Fruit fly (Drosophila melanogaster) whole organism, adult: ENCODE data around the gene wb.

Experiments used
- CG11617 ChIP-seq: fragments of 200-800 bp; sonication (Bioruptor generic); optimal IDR thresholded peaks from 2 replicates; lab custom pipeline; 2017; ENCODE audit warnings: mild to moderate bottlenecking, missing biosample characterization, missing genetic modification reagents, missing genetic modification characterization
- CG33017 ChIP-seq: fragments of 200-800 bp; sonication (Bioruptor generic); optimal IDR thresholded peaks from 2 replicates; lab custom pipeline; 2018; ENCODE audit warnings: missing biosample characterization, mild to moderate bottlenecking, missing genetic modification characterization, moderate library complexity
- Clk ChIP-seq: fragments of 200-800 bp; sonication (Bioruptor generic); optimal IDR thresholded peaks from 2 replicates; lab custom pipeline; 2017; ENCODE audit warnings: missing biosample characterization, missing genetic modification characterization
- Crg-1 ChIP-seq: fragments of 200-800 bp; sonication (Bioruptor generic); optimal IDR thresholded peaks from 2 replicates; lab custom pipeline; 2016; ENCODE audit warnings: missing biosample characterization, missing genetic modification characterization
- Mnt ChIP-seq: fragments of 200-800 bp; sonication (Bioruptor generic); optimal IDR thresholded peaks from 2 replicates; lab custom pipeline; 2016; ENCODE audit warnings: missing biosample characterization, mild to moderate bottlenecking, missing genetic modification characterization
- bab1 ChIP-seq: fragments of 200-800 bp; sonication (Bioruptor generic); optimal IDR thresholded peaks from 3 replicates; lab custom pipeline; 2019; ENCODE audit warnings: missing biosample characterization, mild to moderate bottlenecking, missing genetic modification characterization, moderate library complexity
- ovo ChIP-seq: fragments of 200-800 bp; sonication (Bioruptor generic); optimal IDR thresholded peaks from 2 replicates; lab custom pipeline; 2016; ENCODE audit warnings: missing biosample characterization, missing genetic modification characterization
- toe ChIP-seq: fragments of 200-800 bp; sonication (Bioruptor generic); optimal IDR thresholded peaks from 2 replicates; lab custom pipeline; 2016; ENCODE audit warnings: missing biosample characterization, missing genetic modification characterization

- TF ChIP-seq bab1 (no peak), Clk (GFP tag; lab: Kevin White, UChicago) (no peak), CG33017 (no peak), ovo (GFP tag; lab: Kevin White, UChicago) (no peak), Crg-1 (GFP tag; lab: Kevin White, UChicago) (no peak), Mnt (GFP tag; lab: Kevin White, UChicago) (no peak), toe (GFP tag; lab: Kevin White, UChicago) (no peak), CG11617 (GFP tag; lab: Kevin White, UChicago) (no peak)
Measured at dm6 chr2L:14259783-14260182, 3.0 kb upstream of the wb start.
